Worm (Caenorhabditis elegans): ENCODE results near the gene Y116A8C.469.

The Y116A8C.469 gene

ce11 chrIV:16946746-16947145, 29.0 kb upstream of the Y116A8C.469 start, which contains the start of the genes Y116A8C.9 and arf-6 (continued):
- TF ChIP-seq F39B2.1 (GFP tag; IDR thresholded peaks at IDR 0.05) (no peak), dpl-1 (GFP tag; optimal IDR thresholded peaks at IDR 0.05) (no peak), lag-1 (GFP tag; IDR thresholded peaks at IDR 0.05) (no peak), xnd-1 (tag; optimal IDR thresholded peaks at IDR 0.05) (no peak), nfya-2 (GFP tag; IDR thresholded peaks at IDR 0.05) (no peak), hsf-1 (GFP tag; IDR thresholded peaks at IDR 0.05) (no peak), D2030.7 (GFP tag; IDR thresholded peaks at IDR 0.05) (no peak), hlh-26 (GFP tag; conservative IDR thresholded peaks at IDR 0.05) (no peak), ztf-25 (GFP tag; IDR thresholded peaks at IDR 0.05) (no peak), rpc-1 (optimal IDR thresholded peaks at IDR 0.05) (peak; percentile 42), rpc-1 (tag; optimal IDR thresholded peaks at IDR 0.05) (no peak), hlh-12 (tag; optimal IDR thresholded peaks at IDR 0.05) (no peak), ccch-3 (GFP tag; optimal IDR thresholded peaks at IDR 0.05) (no peak), ztf-18 (tag; optimal IDR thresholded peaks at IDR 0.05) (no peak), madf-3 (GFP tag; IDR thresholded peaks at IDR 0.05) (0 out of 2 replicates have a peak, but pooled peaks have one; percentile 55), F22D6.2 (tag; optimal IDR thresholded peaks at IDR 0.05) (no peak), B0035.1 (tag; optimal IDR thresholded peaks at IDR 0.05) (no peak), lin-26 (GFP tag; IDR thresholded peaks at IDR 0.05) (no peak), attf-6 (GFP tag; IDR thresholded peaks at IDR 0.05) (peak; percentile 86), madf-10 (tag; optimal IDR thresholded peaks at IDR 0.05) (peak; percentile 2)

ce11 chrIV:16939001-16939400, 21.3 kb upstream of the Y116A8C.469 start, which contains the start of gene Y116A8C.10:
Gene Y116A8C.10, minus strand, starts transcription at chrIV:16939101.
- no peak for TF ChIP-seq ztf-28 (GFP tag; IDR thresholded peaks at IDR 0.05)
- no peak for TF ChIP-seq snpc-3.4 (tag; optimal IDR thresholded peaks at IDR 0.05)
- no peak for TF ChIP-seq hlh-26 (GFP tag; conservative IDR thresholded peaks at IDR 0.05)
- no peak for TF ChIP-seq somi-1 (GFP tag; optimal IDR thresholded peaks at IDR 0.05)

- TF ChIP-seq ekl-4 (GFP tag; IDR thresholded peaks at IDR 0.05): no peak
- TF ChIP-seq egl-44 (GFP tag; IDR thresholded peaks at IDR 0.05): no peak
- peak; percentile 85 for TF ChIP-seq zfh-2 (GFP tag; conservative IDR thresholded peaks at IDR 0.05)
- TF ChIP-seq egrh-3 (GFP tag; IDR thresholded peaks at IDR 0.05): peak; percentile 80; the same call in 1 of the 2 replicates
- no peak for TF ChIP-seq him-1 (tag; optimal IDR thresholded peaks at IDR 0.05)
- TF ChIP-seq ztf-25 (GFP tag; IDR thresholded peaks at IDR 0.05): 0 out of 2 replicates have a peak, but pooled peaks have one; percentile 33
- TF ChIP-seq bed-2 (GFP tag; IDR thresholded peaks at IDR 0.05): 0 out of 2 replicates have a peak, but pooled peaks have one; percentile 57
- TF ChIP-seq F52B5.7 (tag; optimal IDR thresholded peaks at IDR 0.05): peak; percentile 3
- TF ChIP-seq hmg-20 (GFP tag; IDR thresholded peaks at IDR 0.05): no peak
Measured at ce11 chrIV:16936053-16936452, 18.3 kb upstream of the Y116A8C.469 start.

- no peak for TF ChIP-seq athp-1 (tag; optimal IDR thresholded peaks at IDR 0.05)
- no peak for TF ChIP-seq ZK185.1 (tag; optimal IDR thresholded peaks at IDR 0.05; ENCODE audit: poor library complexity, severe bottlenecking)
- no peak for TF ChIP-seq hlh-12 (tag; optimal IDR thresholded peaks at IDR 0.05)
- no peak for TF ChIP-seq atf-7 (tag; optimal IDR thresholded peaks at IDR 0.05)
- TF ChIP-seq tbp1 (GFP tag; optimal IDR thresholded peaks at IDR 0.05): no peak
- TF ChIP-seq F57A8.1 (GFP tag; optimal IDR thresholded peaks at IDR 0.05): no peak
- TF ChIP-seq snpc-3.4 (tag; optimal IDR thresholded peaks at IDR 0.05): no peak
- no peak for TF ChIP-seq Y56A3A.18 (GFP tag; IDR thresholded peaks at IDR 0.05)
- no peak for TF ChIP-seq nfya-2 (GFP tag; IDR thresholded peaks at IDR 0.05)
- no peak for TF ChIP-seq fkh-3 (tag; optimal IDR thresholded peaks at IDR 0.05)
- TF ChIP-seq attf-5 (GFP tag; optimal IDR thresholded peaks at IDR 0.05): no peak
- TF ChIP-seq nhr-120 (GFP tag; IDR thresholded peaks at IDR 0.05): no peak
Measured at ce11 chrIV:16931077-16931476, 13.3 kb upstream of the Y116A8C.469 start, which contains the start of gene Y116A8C.49. Gene Y116A8C.49, minus strand, starts transcription at chrIV:16931177.

Data from whole organism, young adult.